Worm (Caenorhabditis elegans): ENCODE measurements around the gene hal-3.

ce11 chrII:9618759-9619158 lies 1.8 kb upstream of the hal-3 start:
- TF ChIP-seq F13C5.2 (tag; optimal IDR thresholded peaks at IDR 0.05) (no peak), B0310.2 (tag; optimal IDR thresholded peaks at IDR 0.05) (no peak), ama-1 (optimal IDR thresholded peaks at IDR 0.05) (no peak), tbx-11 (GFP tag; IDR thresholded peaks at IDR 0.05) (no peak), ceh-13 (GFP tag; optimal IDR thresholded peaks at IDR 0.05) (no peak), hmg-4 (GFP tag; optimal IDR thresholded peaks at IDR 0.05) (no peak), ceh-36 (tag; optimal IDR thresholded peaks at IDR 0.05) (no peak), scrt-1 (GFP tag; IDR thresholded peaks at IDR 0.05) (no peak), flt-1 (GFP tag; IDR thresholded peaks at IDR 0.05) (no peak), sea-1 (GFP tag; conservative IDR thresholded peaks at IDR 0.05) (no peak)
